Worm (Caenorhabditis elegans): ENCODE results near the gene T13F3.4.
A peak's percentile ranks its signal among the peaks of the same experiment; 100 is the strongest.

ce11 chrV:16232180-16232579 lies 34.2 kb downstream of the T13F3.4 start, which contains the start of gene gst-22:
- TF ChIP-seq F13H6.1 (tag; optimal IDR thresholded peaks at IDR 0.05) (no peak), elt-1 (tag; optimal IDR thresholded peaks at IDR 0.05) (no peak), lin-13 (GFP tag; optimal IDR thresholded peaks at IDR 0.05) (no peak), elt-3 (tag; optimal IDR thresholded peaks at IDR 0.05) (no peak), sma-9 (GFP tag; optimal IDR thresholded peaks at IDR 0.05) (peak; percentile 56), sma-9 (tag; optimal IDR thresholded peaks at IDR 0.05) (no peak), nhr-12 (tag; optimal IDR thresholded peaks at IDR 0.05) (no peak), zag-1 (tag; optimal IDR thresholded peaks at IDR 0.05) (no peak)

Data from whole organism, L2 larva.